Fruit fly (Drosophila melanogaster) whole organism, embryonic: ENCODE measurements around the gene CG14339.
A peak's percentile ranks its signal among the peaks of the same experiment; 100 is the strongest.

Experiments
- ATbp ChIP-seq: fragments of 200-800 bp; sonication (Bioruptor generic); optimal IDR thresholded peaks from 2 replicates; lab custom pipeline; 2017; ENCODE audit warnings: missing biosample characterization, mild to moderate bottlenecking, missing genetic modification characterization, missing genetic modification reagents
- Abd-B ChIP-seq: fragments of 200-800 bp; sonication (Bioruptor generic); optimal IDR thresholded peaks from 2 replicates; lab custom pipeline; 2018; ENCODE audit warnings: missing biosample characterization, mild to moderate bottlenecking, missing genetic modification characterization, moderate library complexity
- Bdp1 ChIP-seq: fragments of 200-800 bp; sonication (Bioruptor generic); optimal IDR thresholded peaks from 3 replicates; lab custom pipeline; 2016; ENCODE audit warnings: missing biosample characterization, missing genetic modification characterization
- CG10209 ChIP-seq: fragments of 200-800 bp; sonication (Bioruptor generic); optimal IDR thresholded peaks from 3 replicates; lab custom pipeline; 2017; ENCODE audit warnings: missing biosample characterization, mild to moderate bottlenecking, missing genetic modification characterization, missing genetic modification reagents
- CG10274 ChIP-seq: fragments of 200-800 bp; sonication (Bioruptor generic); optimal IDR thresholded peaks from 3 replicates; lab custom pipeline; 2017; ENCODE audit warnings: missing biosample characterization, mild to moderate bottlenecking, missing genetic modification characterization
- CG10321 ChIP-seq: fragments of 200-800 bp; sonication (Bioruptor generic); IDR thresholded peaks from 2 replicates; pipeline ENCODE4 v1.3.6; 2022; ENCODE audit warnings: missing biosample characterization, missing genetic modification characterization
- CG11247 ChIP-seq: fragments of 200-800 bp; sonication (Bioruptor generic); IDR thresholded peaks from 2 replicates; pipeline ENCODE4 v1.3.6; 2022; ENCODE audit warnings: missing biosample characterization, missing genetic modification characterization
- CG11456 ChIP-seq: fragments of 200-800 bp; sonication (Bioruptor generic); IDR thresholded peaks from 3 replicates; pipeline ENCODE4 v1.3.6; 2022; ENCODE audit warnings: missing biosample characterization, missing genetic modification characterization
- CG11560 ChIP-seq: fragments of 200-800 bp; sonication (Bioruptor generic); IDR thresholded peaks from 3 replicates; pipeline ENCODE4 v1.3.6; 2022; ENCODE audit warnings: missing biosample characterization, missing genetic modification characterization
- CG11723 ChIP-seq: fragments of 200-800 bp; sonication (Bioruptor generic); optimal IDR thresholded peaks from 2 replicates; lab custom pipeline; 2017; ENCODE audit warnings: missing biosample characterization, mild to moderate bottlenecking, missing genetic modification characterization
- CG12104 ChIP-seq: fragments of 200-800 bp; sonication (Bioruptor generic); optimal IDR thresholded peaks from 3 replicates; lab custom pipeline; 2016; ENCODE audit warnings: missing biosample characterization, missing genetic modification characterization
- CG17361 ChIP-seq: fragments of 200-800 bp; sonication (Bioruptor generic); IDR thresholded peaks from 3 replicates; pipeline ENCODE4 v1.3.6; 2022; ENCODE audit warnings: missing biosample characterization, missing genetic modification characterization
- CG2129 ChIP-seq: fragments of 200-800 bp; sonication (Bioruptor generic); IDR thresholded peaks from 2 replicates; pipeline ENCODE4 v1.3.6; 2022; ENCODE audit warnings: missing biosample characterization, missing genetic modification characterization; ENCODE audit not compliant: partially characterized antibody
- CG31388 ChIP-seq: fragments of 200-800 bp; sonication (Bioruptor generic); optimal IDR thresholded peaks from 2 replicates; lab custom pipeline; 2016; ENCODE audit warnings: missing biosample characterization, missing genetic modification characterization
- CG31441 ChIP-seq: fragments of 200-800 bp; sonication (Bioruptor generic); IDR thresholded peaks from 2 replicates; pipeline ENCODE4 v1.3.6; 2022; ENCODE audit warnings: missing biosample characterization, missing genetic modification characterization
- CG33557 ChIP-seq: fragments of 200-800 bp; sonication (Bioruptor generic); optimal IDR thresholded peaks from 2 replicates; lab custom pipeline; 2019; ENCODE audit warnings: missing biosample characterization, mild to moderate bottlenecking, missing genetic modification characterization, moderate library complexity
- CG4404 ChIP-seq: fragments of 200-800 bp; sonication (Bioruptor generic); IDR thresholded peaks from 2 replicates; pipeline ENCODE4 v1.3.6; 2022; ENCODE audit warnings: missing biosample characterization, missing genetic modification characterization
- CG4854 ChIP-seq: fragments of 200-800 bp; sonication (Bioruptor generic); optimal IDR thresholded peaks from 2 replicates; lab custom pipeline; 2016; ENCODE audit warnings: missing biosample characterization, missing genetic modification characterization, inconsistent platforms
- CG5953 ChIP-seq: fragments of 200-800 bp; sonication (Bioruptor generic); IDR thresholded peaks from 2 replicates; pipeline ENCODE4 v1.3.6; 2022; ENCODE audit warnings: missing biosample characterization, missing genetic modification characterization
- CG6175 ChIP-seq: fragments of 200-800 bp; sonication (Bioruptor generic); IDR thresholded peaks from 3 replicates; pipeline ENCODE4 v1.3.6; 2022; ENCODE audit warnings: missing biosample characterization, missing genetic modification characterization
- CG6683 ChIP-seq: fragments of 200-800 bp; sonication (Bioruptor generic); optimal IDR thresholded peaks from 2 replicates; lab custom pipeline; 2017; ENCODE audit warnings: missing biosample characterization, mild to moderate bottlenecking, missing genetic modification characterization, missing genetic modification reagents
- CG8765 ChIP-seq: fragments of 200-800 bp; sonication (Bioruptor generic); IDR thresholded peaks from 2 replicates; pipeline ENCODE4 v1.3.6; 2022; ENCODE audit warnings: missing biosample characterization, missing genetic modification characterization
- CG8924 ChIP-seq: fragments of 200-800 bp; optimal IDR thresholded peaks from 3 replicates; lab custom pipeline; 2019; ENCODE audit warnings: missing biosample characterization, mild to moderate bottlenecking, missing genetic modification characterization, moderate library complexity
- Dref ChIP-seq: fragments of 200-800 bp; sonication (Bioruptor generic); IDR thresholded peaks from 2 replicates; pipeline ENCODE4 v1.3.6; 2022; ENCODE audit warnings: missing biosample characterization, missing genetic modification characterization
- Ets65A ChIP-seq: fragments of 200-800 bp; sonication (Bioruptor generic); peaks from one replicate; lab custom pipeline; 2016; ENCODE audit warnings: missing biosample characterization, missing genetic modification characterization
- Max ChIP-seq: fragments of 200-800 bp; sonication (Bioruptor generic); optimal IDR thresholded peaks from 2 replicates; lab custom pipeline; 2016; ENCODE audit warnings: missing biosample characterization, mild to moderate bottlenecking, missing genetic modification characterization
- Meics ChIP-seq: fragments of 200-800 bp; sonication (Bioruptor generic); optimal IDR thresholded peaks from 2 replicates; lab custom pipeline; 2017; ENCODE audit warnings: missing biosample characterization, mild to moderate bottlenecking, missing genetic modification characterization
- NK7.1 ChIP-seq: fragments of 200-800 bp; sonication (Bioruptor generic); optimal IDR thresholded peaks from 3 replicates; lab custom pipeline; 2016; ENCODE audit warnings: missing biosample characterization, missing genetic modification characterization
- Nf-YC ChIP-seq: fragments of 200-800 bp; optimal IDR thresholded peaks from 3 replicates; lab custom pipeline; 2019; ENCODE audit warnings: missing biosample characterization, mild to moderate bottlenecking, missing genetic modification characterization, moderate library complexity
- Scr ChIP-seq: fragments of 200-800 bp; sonication (Bioruptor generic); IDR thresholded peaks from 2 replicates; pipeline ENCODE4 v1.3.6; 2022; ENCODE audit warnings: missing biosample characterization, missing genetic modification characterization; ENCODE audit not compliant: partially characterized antibody
- Taf1 ChIP-seq: fragments of 200-800 bp; sonication (Bioruptor generic); IDR thresholded peaks from 2 replicates; pipeline ENCODE4 v1.3.6; 2022; ENCODE audit warnings: missing biosample characterization, missing genetic modification characterization
- abd-A ChIP-seq: fragments of 200-800 bp; sonication (Bioruptor generic); optimal IDR thresholded peaks from 3 replicates; lab custom pipeline; 2019; ENCODE audit warnings: missing biosample characterization, mild to moderate bottlenecking, missing genetic modification characterization, moderate library complexity
- al ChIP-seq: fragments of 200-800 bp; sonication (Bioruptor generic); IDR thresholded peaks from 2 replicates; pipeline ENCODE4 v1.3.6; 2022; ENCODE audit warnings: missing biosample characterization, missing genetic modification characterization
- ap ChIP-seq: fragments of 200-800 bp; sonication (Bioruptor generic); IDR thresholded peaks from 2 replicates; pipeline ENCODE4 v1.3.6; 2022; ENCODE audit warnings: missing biosample characterization, missing genetic modification characterization
- bsh ChIP-seq, 2 experiments: fragments of 200-800 bp; sonication (Bioruptor generic); optimal IDR thresholded peaks; 2 replicates each; lab custom pipeline; 2017 to 2018; ENCODE audit warnings: mild to moderate bottlenecking in 2 of 2, missing biosample characterization in 2 of 2, missing genetic modification characterization in 2 of 2, moderate library complexity in 1 of 2
- caup ChIP-seq: fragments of 200-800 bp; sonication (Bioruptor generic); optimal IDR thresholded peaks from 3 replicates; lab custom pipeline; 2017; ENCODE audit warnings: missing biosample characterization, mild to moderate bottlenecking, missing genetic modification characterization, moderate library complexity; ENCODE audit not compliant: severe bottlenecking
- crc ChIP-seq: fragments of 200-800 bp; sonication (Bioruptor generic); optimal IDR thresholded peaks from 2 replicates; lab custom pipeline; 2016; ENCODE audit warnings: missing biosample characterization, missing genetic modification characterization
- dmrt11E ChIP-seq: fragments of 200-800 bp; sonication (Bioruptor generic); optimal IDR thresholded peaks from 3 replicates; lab custom pipeline; 2018; ENCODE audit warnings: missing biosample characterization, mild to moderate bottlenecking, missing genetic modification characterization, moderate library complexity
- jing ChIP-seq: fragments of 200-800 bp; sonication (Bioruptor generic); optimal IDR thresholded peaks from 2 replicates; lab custom pipeline; 2018; ENCODE audit warnings: missing biosample characterization, mild to moderate bottlenecking, missing genetic modification characterization
- maf-S ChIP-seq: fragments of 200-800 bp; sonication (Bioruptor generic); optimal IDR thresholded peaks from 2 replicates; lab custom pipeline; 2016; ENCODE audit warnings: missing biosample characterization, missing genetic modification characterization
- org-1 ChIP-seq: fragments of 200-800 bp; sonication (Bioruptor generic); optimal IDR thresholded peaks from 2 replicates; lab custom pipeline; 2017; ENCODE audit warnings: missing biosample characterization, missing genetic modification characterization
- pnt ChIP-seq: fragments of 200-800 bp; sonication (Bioruptor generic); optimal IDR thresholded peaks from 3 replicates; lab custom pipeline; 2016; ENCODE audit warnings: missing biosample characterization, missing genetic modification characterization
- prd ChIP-seq, 3 experiments: fragments of >200 bp in 2 of 3; fragments of 200-800 bp in 1 of 3; sonication (Bioruptor generic) in 1 of 3; optimal IDR thresholded peaks in 2 of 3; IDR thresholded peaks in 1 of 3; 2 replicates in 2 of 3; 3 replicates in 1 of 3; pipeline versions ENCODE4 v1.3.6 to Lab custom; 2017 to 2022; ENCODE audit warnings: missing biosample characterization in 1 of 3, missing genetic modification characterization in 1 of 3
- scrt ChIP-seq: fragments of 200-800 bp; sonication (Bioruptor generic); optimal IDR thresholded peaks from 2 replicates; lab custom pipeline; 2018; ENCODE audit warnings: missing biosample characterization, mild to moderate bottlenecking, missing genetic modification characterization, moderate library complexity
- tna ChIP-seq: fragments of 200-800 bp; sonication (Bioruptor generic); IDR thresholded peaks from 2 replicates; pipeline ENCODE4 v1.3.6; 2022; ENCODE audit warnings: missing biosample characterization, missing genetic modification characterization; ENCODE audit not compliant: partially characterized antibody
- tup ChIP-seq: fragments of 200-800 bp; sonication (Bioruptor generic); optimal IDR thresholded peaks from 2 replicates; lab custom pipeline; 2016; ENCODE audit warnings: missing biosample characterization, mild to moderate bottlenecking, missing genetic modification characterization, moderate library complexity
- vnd ChIP-seq: fragments of 200-800 bp; sonication (Bioruptor generic); IDR thresholded peaks from 3 replicates; pipeline ENCODE4 v1.3.6; 2022; ENCODE audit warnings: missing biosample characterization, missing genetic modification characterization; ENCODE audit not compliant: partially characterized antibody

Gene CG14339

dm6 chr2L:1144371-1145360 is 36.3 kb downstream of the CG14339 start (continued):
- TF ChIP-seq CG12104 = no peak
- no peak for TF ChIP-seq CG11456 (GFP tag; lab: Robert Waterston, UW)
- peak; percentile 24 for TF ChIP-seq CG4854 (GFP tag; lab: Kevin White, UChicago)
- TF ChIP-seq CG33557 = no peak
- peak; percentile 15 for TF ChIP-seq Max (GFP tag; lab: Kevin White, UChicago)
- no peak for TF ChIP-seq CG11247 (GFP tag; lab: Robert Waterston, UW)
- no peak for TF ChIP-seq Scr
- TF ChIP-seq Taf1 (GFP tag; lab: Robert Waterston, UW) = no peak
- TF ChIP-seq crc (GFP tag; lab: Kevin White, UChicago) = no peak
- TF ChIP-seq CG10209 (GFP tag; lab: Kevin White, UChicago) = peak; percentile 28
- TF ChIP-seq dmrt11E = peak; percentile 47
- TF ChIP-seq pnt (GFP tag; lab: Kevin White, UChicago) = no peak
- TF ChIP-seq ATbp = peak; percentile 49
- no peak for TF ChIP-seq Nf-YC
- peak; percentile 28 for TF ChIP-seq CG10274 (GFP tag; lab: Kevin White, UChicago)
- TF ChIP-seq al (GFP tag; lab: Robert Waterston, UW) = no peak
- no peak for TF ChIP-seq vnd (GFP tag; lab: Robert Waterston, UW)
- TF ChIP-seq caup (GFP tag; lab: Kevin White, UChicago) = peak; percentile 23
- peak; percentile 37 for TF ChIP-seq org-1 (GFP tag; lab: Kevin White, UChicago)
- TF ChIP-seq Bdp1 (GFP tag; lab: Kevin White, UChicago) = no peak
- TF ChIP-seq scrt = no peak
- no peak for TF ChIP-seq abd-A
- peak; percentile 55 for TF ChIP-seq Meics (GFP tag; lab: Kevin White, UChicago)
- no peak for TF ChIP-seq CG11560 (tag; lab: Robert Waterston, UW)
- peak; percentile 28 for TF ChIP-seq jing
- no peak for TF ChIP-seq CG2129
- no peak for TF ChIP-seq CG8765 (GFP tag; lab: Robert Waterston, UW)
- TF ChIP-seq maf-S (GFP tag; lab: Kevin White, UChicago) = peak; percentile 7
- TF ChIP-seq Ets65A = peak; percentile 92
- TF ChIP-seq tna (GFP tag; lab: Robert Waterston, UW) = no peak
- TF ChIP-seq prd (optimal IDR thresholded peaks at IDR 0.05; lab: Kevin White, UChicago) = no peak
- peak; percentile 54; the same call in 2 of the 3 replicates for TF ChIP-seq prd (GFP tag; IDR thresholded peaks at IDR 0.05; lab: Robert Waterston, UW)
- no peak for TF ChIP-seq CG31388 (GFP tag; lab: Kevin White, UChicago)
- TF ChIP-seq CG6175 = no peak
- no peak for TF ChIP-seq CG5953 (GFP tag; lab: Robert Waterston, UW)
- no peak for TF ChIP-seq CG11723 (GFP tag; lab: Kevin White, UChicago)
- 0 out of 2 replicates have a peak, but pooled peaks have one; percentile 8 for TF ChIP-seq ap
- TF ChIP-seq CG4404 (GFP tag; lab: Robert Waterston, UW) = 0 out of 2 replicates have a peak, but pooled peaks have one; percentile 27
- no peak for TF ChIP-seq tup (GFP tag; lab: Kevin White, UChicago)
- peak; percentile 51; the same call in 2 of the 3 replicates for TF ChIP-seq CG17361 (GFP tag; lab: Robert Waterston, UW)
- TF ChIP-seq NK7.1 (GFP tag; lab: Kevin White, UChicago) = peak; percentile 17
- no peak for TF ChIP-seq Abd-B
- TF ChIP-seq CG10321 (GFP tag; lab: Robert Waterston, UW) = no peak
- no peak for TF ChIP-seq CG6683
- no peak for TF ChIP-seq Dref (GFP tag; lab: Robert Waterston, UW)
- peak; percentile 7 to 71 for TF ChIP-seq bsh (GFP tag; optimal IDR thresholded peaks at IDR 0.05; lab: Kevin White, UChicago)
- peak; percentile 47 for TF ChIP-seq CG31441 (GFP tag; lab: Robert Waterston, UW)
- TF ChIP-seq CG8924 = peak; percentile 58
